Worm (Caenorhabditis elegans): Measurements from ENCODE around the gene ins-7.

Gene ins-7

DNA sequence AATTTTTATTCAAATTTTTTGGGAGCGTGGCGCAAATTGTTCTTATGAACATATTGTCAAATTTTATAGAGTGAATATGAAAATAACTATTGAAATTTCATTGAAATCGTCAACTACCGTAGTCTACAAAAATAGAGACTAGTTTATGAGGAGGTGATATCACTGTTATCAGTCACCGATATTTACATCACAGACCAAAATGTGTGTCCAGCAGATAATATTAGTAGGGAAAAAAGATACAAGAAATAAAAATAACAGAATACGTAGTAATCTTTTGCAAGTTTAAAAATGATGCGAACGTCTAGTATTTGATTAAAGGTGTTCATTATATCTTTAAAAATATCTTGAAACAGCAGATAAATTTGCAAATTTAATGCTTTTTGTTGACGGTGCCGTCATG, 3.3 kb downstream of the ins-7 start:
- no peak for TF ChIP-seq ham-2 (GFP tag; optimal IDR thresholded peaks at IDR 0.05)
- no peak for TF ChIP-seq nhr-12 (tag; optimal IDR thresholded peaks at IDR 0.05)
- no peak for TF ChIP-seq sem-2 (GFP tag; optimal IDR thresholded peaks at IDR 0.05)
- no peak for TF ChIP-seq elt-3 (tag; optimal IDR thresholded peaks at IDR 0.05)
- TF ChIP-seq unc-120 (tag; optimal IDR thresholded peaks at IDR 0.05; ENCODE audit: poor library complexity, severe bottlenecking): no peak

DNA sequence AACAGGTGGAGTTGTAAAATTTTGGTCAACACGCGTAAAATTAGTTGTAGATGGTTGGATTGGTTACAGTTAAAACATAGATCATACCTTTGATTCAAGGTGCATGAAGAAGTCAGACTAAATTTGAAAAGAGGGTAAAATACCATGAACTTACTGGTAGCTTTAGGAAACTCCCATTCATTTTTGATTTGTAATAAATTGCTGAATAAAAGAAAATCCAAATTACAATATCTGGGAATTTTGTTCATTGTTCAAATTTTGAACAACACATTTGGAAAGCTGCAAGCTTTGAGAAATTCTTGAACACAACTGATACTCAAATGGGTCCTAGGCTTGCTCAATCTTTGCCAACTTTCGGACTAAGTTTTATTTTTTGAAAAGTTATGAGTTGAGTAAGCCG, 4.6 kb downstream of the ins-7 start:
- no peak for TF ChIP-seq drap-1 (GFP tag; optimal IDR thresholded peaks at IDR 0.05)
- TF ChIP-seq unc-39 (tag; optimal IDR thresholded peaks at IDR 0.05): no peak
- no peak for TF ChIP-seq ham-2 (GFP tag; optimal IDR thresholded peaks at IDR 0.05)

DNA sequence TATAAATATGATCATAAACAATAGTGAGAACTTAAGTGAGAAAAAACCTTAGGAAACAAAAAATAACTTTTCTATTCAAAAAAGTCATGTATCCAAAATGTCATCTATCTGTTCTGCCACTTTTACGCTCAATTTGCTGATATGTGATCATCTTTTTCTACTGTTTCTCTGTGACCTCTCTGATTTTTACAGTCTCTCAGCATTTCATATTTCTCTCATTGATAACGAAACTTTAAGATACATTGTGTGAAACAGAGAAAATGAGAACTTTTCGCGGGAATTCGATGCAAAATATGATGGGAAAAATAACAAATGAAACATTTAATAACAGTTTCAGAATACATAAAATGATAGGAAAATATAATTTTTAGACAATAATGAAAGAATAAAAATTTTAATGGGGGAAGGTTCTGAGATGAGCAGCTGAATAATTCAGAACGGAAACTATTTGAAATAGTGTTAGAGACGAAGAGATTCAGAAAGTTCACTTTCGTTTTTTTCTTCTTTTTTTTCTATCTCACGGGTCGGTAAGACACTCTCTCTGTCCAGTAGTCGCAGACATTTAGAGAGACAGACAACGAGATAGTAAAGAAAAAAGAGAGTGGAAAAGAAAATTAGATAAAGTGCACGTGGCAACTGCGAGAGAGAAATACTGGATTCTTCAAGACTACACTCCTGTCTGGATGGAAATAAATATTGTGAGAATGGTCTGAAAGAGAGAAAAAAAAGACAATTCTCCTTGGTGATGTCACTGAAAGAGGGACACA, 5.2 kb downstream of the ins-7 start:
- TF ChIP-seq mep-1 (tag; optimal IDR thresholded peaks at IDR 0.05) (peak; percentile 15), ces-1 (GFP tag; optimal IDR thresholded peaks at IDR 0.05) (peak; percentile 78), unc-62 (GFP tag; optimal IDR thresholded peaks at IDR 0.05) (peak; percentile 18), elt-1 (tag; optimal IDR thresholded peaks at IDR 0.05; ENCODE audit: borderline replicate concordance, insufficient read depth) (no peak), blmp-1 (tag; optimal IDR thresholded peaks at IDR 0.05) (peak; percentile 86), lin-13 (tag; optimal IDR thresholded peaks at IDR 0.05) (no peak), snpc-4 (tag; optimal IDR thresholded peaks at IDR 0.05) (no peak)

DNA sequence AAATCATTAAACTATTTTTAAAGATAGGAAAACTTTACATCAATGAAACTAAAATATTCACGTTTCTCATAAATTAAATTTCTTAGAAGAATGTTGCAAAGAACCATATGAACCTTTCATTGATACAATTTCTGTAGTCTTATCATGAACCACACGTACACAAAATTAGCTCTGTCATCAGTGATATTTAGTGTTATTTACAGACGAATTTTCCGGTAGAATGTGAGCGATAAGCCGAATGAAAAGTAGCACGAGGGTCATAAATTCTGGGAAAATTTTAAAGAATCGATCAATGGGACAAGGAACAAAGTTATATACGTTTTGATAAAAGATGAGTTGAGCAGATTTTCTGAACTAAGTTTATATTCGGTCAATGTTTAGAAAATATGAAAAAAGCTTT, 6.1 kb downstream of the ins-7 start:
- TF ChIP-seq ceh-39 (tag; optimal IDR thresholded peaks at IDR 0.05) (no peak), mep-1 (tag; optimal IDR thresholded peaks at IDR 0.05) (no peak), unc-39 (tag; optimal IDR thresholded peaks at IDR 0.05) (no peak), nhr-2 (tag; optimal IDR thresholded peaks at IDR 0.05) (no peak), ceh-83 (GFP tag; optimal IDR thresholded peaks at IDR 0.05) (no peak), ztf-11 (tag; optimal IDR thresholded peaks at IDR 0.05) (no peak), tbx-8 (GFP tag; optimal IDR thresholded peaks at IDR 0.05) (no peak), nhr-12 (tag; optimal IDR thresholded peaks at IDR 0.05) (no peak), bed-3 (GFP tag; optimal IDR thresholded peaks at IDR 0.05) (no peak), sem-2 (GFP tag; optimal IDR thresholded peaks at IDR 0.05) (no peak), ham-2 (GFP tag; optimal IDR thresholded peaks at IDR 0.05) (no peak), snpc-4 (tag; optimal IDR thresholded peaks at IDR 0.05) (no peak), mls-2 (tag; optimal IDR thresholded peaks at IDR 0.05) (no peak), M03D4.4 (tag; optimal IDR thresholded peaks at IDR 0.05) (no peak), mab-5 (tag; optimal IDR thresholded peaks at IDR 0.05) (no peak)

DNA sequence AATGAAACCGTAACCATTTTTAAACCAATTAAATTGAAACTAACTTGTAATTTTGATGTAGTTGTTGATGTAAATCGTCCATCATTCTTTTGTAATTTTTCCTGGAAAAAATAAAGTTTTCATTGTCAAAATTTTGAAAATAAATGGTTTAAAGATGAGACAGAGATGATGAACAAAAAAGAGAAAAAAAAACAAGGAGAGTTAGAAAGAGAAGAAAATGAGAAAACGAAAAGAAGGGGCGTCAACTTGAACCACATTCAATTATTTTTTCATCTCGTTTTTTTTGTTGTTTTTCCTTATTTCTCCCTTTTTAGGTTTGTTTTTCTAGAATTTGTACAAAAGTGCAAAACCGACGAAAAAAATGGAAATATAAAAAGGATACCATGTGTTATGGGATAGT, 7.1 kb downstream of the ins-7 start, which contains the start of gene nhr-34:
TSS of gene nhr-34 (minus strand) at position 101 of the 400 bp plus-strand sequence.
- peak; percentile 27 for TF ChIP-seq ces-1 (GFP tag; optimal IDR thresholded peaks at IDR 0.05)
- no peak for TF ChIP-seq lsy-2 (tag; optimal IDR thresholded peaks at IDR 0.05)

DNA sequence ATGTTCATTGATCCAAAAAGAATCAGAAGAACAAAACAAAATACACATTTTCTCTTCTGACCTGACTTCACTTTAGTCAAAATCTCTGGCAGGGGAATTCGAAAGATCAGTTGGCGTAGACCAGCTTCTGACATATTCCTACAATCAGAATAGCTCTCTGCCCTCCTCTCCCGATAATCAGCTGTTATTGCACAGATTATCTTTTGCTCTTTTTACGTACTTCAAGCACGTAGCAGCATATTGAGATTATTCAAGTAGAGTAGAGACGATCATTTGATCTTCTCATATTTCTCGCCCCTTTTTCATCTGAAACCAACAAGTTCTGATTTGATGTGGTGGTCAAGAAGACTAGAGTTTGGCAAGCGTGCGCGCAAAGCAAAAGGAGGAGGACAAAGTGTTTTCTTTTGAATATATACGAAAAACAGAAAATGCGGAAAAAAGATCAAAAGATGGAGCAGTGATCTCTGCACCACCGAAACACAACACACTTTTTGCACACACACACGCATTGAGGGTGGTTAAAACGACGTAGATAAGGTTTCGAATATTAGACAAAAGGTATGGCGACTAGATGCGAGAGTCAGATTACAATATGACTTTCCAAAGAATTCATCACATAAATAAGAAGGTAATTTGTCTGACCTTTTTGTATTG, 8.8 kb downstream of the ins-7 start:
- TF ChIP-seq lin-13 (tag; optimal IDR thresholded peaks at IDR 0.05) (no peak), ceh-39 (tag; optimal IDR thresholded peaks at IDR 0.05) (no peak), unc-120 (tag; optimal IDR thresholded peaks at IDR 0.05; ENCODE audit: poor library complexity, severe bottlenecking) (no peak), flh-1 (GFP tag; optimal IDR thresholded peaks at IDR 0.05) (no peak), ham-2 (GFP tag; optimal IDR thresholded peaks at IDR 0.05) (no peak), zip-8 (tag; optimal IDR thresholded peaks at IDR 0.05) (no peak), ceh-83 (GFP tag; optimal IDR thresholded peaks at IDR 0.05) (no peak), unc-62 (GFP tag; optimal IDR thresholded peaks at IDR 0.05) (no peak), ztf-11 (tag; optimal IDR thresholded peaks at IDR 0.05) (no peak)

DNA sequence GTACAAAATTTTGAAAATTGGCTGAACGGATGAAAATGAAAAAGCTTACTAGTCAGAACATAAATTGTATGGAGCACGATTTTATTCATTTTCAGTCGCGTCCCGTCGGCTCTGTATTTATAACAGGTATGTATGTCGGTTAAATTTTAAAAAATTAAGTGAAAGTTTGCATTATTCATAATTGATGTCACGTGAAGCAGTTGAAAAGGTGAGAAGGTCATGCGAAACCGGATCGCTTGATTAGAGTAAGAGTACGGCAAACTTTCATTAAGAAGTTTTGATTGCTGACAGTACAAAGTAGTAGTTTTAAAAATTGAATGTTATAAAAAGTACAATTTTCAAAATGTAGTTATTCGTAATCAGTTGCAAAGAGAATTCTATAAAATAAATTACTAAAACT, 9.4 kb downstream of the ins-7 start:
- TF ChIP-seq ces-1 (GFP tag; optimal IDR thresholded peaks at IDR 0.05): no peak
- TF ChIP-seq nhr-2 (tag; optimal IDR thresholded peaks at IDR 0.05): no peak
- TF ChIP-seq M03D4.4 (tag; optimal IDR thresholded peaks at IDR 0.05): no peak
- TF ChIP-seq drap-1 (GFP tag; optimal IDR thresholded peaks at IDR 0.05): no peak
- TF ChIP-seq sem-2 (GFP tag; optimal IDR thresholded peaks at IDR 0.05): no peak
- TF ChIP-seq cnd-1 (tag; optimal IDR thresholded peaks at IDR 0.05): no peak
- no peak for TF ChIP-seq nhr-28 (tag; optimal IDR thresholded peaks at IDR 0.05)
- no peak for TF ChIP-seq unc-39 (tag; optimal IDR thresholded peaks at IDR 0.05)
- TF ChIP-seq nhr-237 (tag; optimal IDR thresholded peaks at IDR 0.05): no peak
- TF ChIP-seq tbx-8 (GFP tag; optimal IDR thresholded peaks at IDR 0.05): no peak
- no peak for TF ChIP-seq ceh-43 (GFP tag; optimal IDR thresholded peaks at IDR 0.05)
- no peak for TF ChIP-seq mab-5 (tag; optimal IDR thresholded peaks at IDR 0.05)
- TF ChIP-seq ceh-83 (GFP tag; optimal IDR thresholded peaks at IDR 0.05): no peak
- TF ChIP-seq lin-32 (GFP tag; optimal IDR thresholded peaks at IDR 0.05): no peak
- TF ChIP-seq elt-1 (tag; optimal IDR thresholded peaks at IDR 0.05; ENCODE audit: borderline replicate concordance, insufficient read depth): no peak
- TF ChIP-seq blmp-1 (tag; optimal IDR thresholded peaks at IDR 0.05): no peak
- TF ChIP-seq unc-120 (tag; optimal IDR thresholded peaks at IDR 0.05; ENCODE audit: poor library complexity, severe bottlenecking): no peak
- TF ChIP-seq zip-8 (tag; optimal IDR thresholded peaks at IDR 0.05): no peak
